Fruit fly (Drosophila melanogaster) whole organism, wandering third instar larva: ENCODE results near the gene hb.

Source experiments
- Abd-B ChIP-seq: fragments of >200 bp; optimal IDR thresholded peaks from 2 replicates; lab custom pipeline; 2017; ENCODE audit warnings: missing biosample characterization, missing genetic modification characterization
- CG32264 ChIP-seq: fragments of 200-800 bp; sonication (Bioruptor generic); optimal IDR thresholded peaks from 2 replicates; lab custom pipeline; 2016; ENCODE audit warnings: missing biosample characterization, missing genetic modification characterization
- CG9705 ChIP-seq: fragments of 200-800 bp; sonication (Bioruptor generic); optimal IDR thresholded peaks from 2 replicates; lab custom pipeline; 2018; ENCODE audit warnings: missing biosample characterization, mild to moderate bottlenecking, missing genetic modification characterization
- Dfd ChIP-seq: fragments of >200 bp; optimal IDR thresholded peaks from 2 replicates; lab custom pipeline; 2017; ENCODE audit warnings: missing biosample characterization, missing genetic modification characterization
- HLH106 ChIP-seq: fragments of 200-800 bp; optimal IDR thresholded peaks from 3 replicates; lab custom pipeline; 2019; ENCODE audit warnings: missing biosample characterization, mild to moderate bottlenecking, missing genetic modification characterization, moderate library complexity
- Hnf4 ChIP-seq: fragments of 200-800 bp; sonication (Bioruptor generic); optimal IDR thresholded peaks from 2 replicates; lab custom pipeline; 2016; ENCODE audit warnings: missing biosample characterization, mild to moderate bottlenecking, missing genetic modification characterization
- Hr78 ChIP-seq: fragments of >200 bp; optimal IDR thresholded peaks from 2 replicates; lab custom pipeline; 2017; ENCODE audit warnings: missing biosample characterization, missing genetic modification characterization
- Hr83 ChIP-seq: fragments of 200-300 bp; sonication (Bioruptor generic); optimal IDR thresholded peaks from 2 replicates; lab custom pipeline; 2016; ENCODE audit warnings: missing biosample characterization, mild to moderate bottlenecking, missing genetic modification characterization, moderate library complexity; ENCODE audit not compliant: poor library complexity, severe bottlenecking
- Jra ChIP-seq: sonication (Bioruptor generic); optimal IDR thresholded peaks from 2 replicates; lab custom pipeline; 2016; ENCODE audit warnings: missing biosample characterization, missing genetic modification characterization
- Myc ChIP-seq: fragments of >200 bp; optimal IDR thresholded peaks from 2 replicates; lab custom pipeline; 2017
- OdsH ChIP-seq: fragments of 200-800 bp; sonication (Bioruptor generic); optimal IDR thresholded peaks from 2 replicates; lab custom pipeline; 2016; ENCODE audit warnings: missing biosample characterization, mild to moderate bottlenecking, missing genetic modification characterization
- Rel ChIP-seq, 2 experiments: fragments of 200-800 bp; sonication (Bioruptor generic) in 1 of 2; optimal IDR thresholded peaks; 2 replicates in 1 of 2; 3 replicates in 1 of 2; lab custom pipeline; 2016 to 2019; ENCODE audit warnings: mild to moderate bottlenecking in 2 of 2, missing biosample characterization in 2 of 2, missing genetic modification characterization in 2 of 2, moderate library complexity in 1 of 2
- Sp1 ChIP-seq: fragments of 200-800 bp; sonication (Bioruptor generic); optimal IDR thresholded peaks from 3 replicates; lab custom pipeline; 2019; ENCODE audit warnings: missing biosample characterization, mild to moderate bottlenecking, missing genetic modification characterization, moderate library complexity
- Vsx2 ChIP-seq: fragments of 200-300, 225-300 bp; sonication (Bioruptor generic); optimal IDR thresholded peaks from 2 replicates; lab custom pipeline; 2018; ENCODE audit warnings: missing biosample characterization, missing genetic modification characterization; ENCODE audit not compliant: partially characterized antibody
- brk ChIP-seq: fragments of 200-800 bp; sonication (Bioruptor generic); optimal IDR thresholded peaks from 2 replicates; lab custom pipeline; 2016; ENCODE audit warnings: missing biosample characterization, mild to moderate bottlenecking, missing genetic modification characterization
- dl ChIP-seq, 2 experiments: fragments of 175-275, 200-275 bp in 1 of 2; fragments of 200-275 bp in 1 of 2; sonication (Bioruptor generic); optimal IDR thresholded peaks; lab custom pipeline; 2018; ENCODE audit warnings: mild to moderate bottlenecking in 2 of 2, missing biosample characterization in 2 of 2, missing genetic modification characterization in 2 of 2, moderate library complexity in 2 of 2; ENCODE audit not compliant: partially characterized antibody in 2 of 2, insufficient read depth in 1 of 2
- dsf ChIP-seq: sonication (Bioruptor generic); optimal IDR thresholded peaks from 2 replicates; lab custom pipeline; 2016; ENCODE audit warnings: missing biosample characterization, missing genetic modification characterization, borderline replicate concordance
- ey ChIP-seq: fragments of 200-800 bp; sonication (Bioruptor generic); optimal IDR thresholded peaks from 2 replicates; lab custom pipeline; 2016; ENCODE audit warnings: missing biosample characterization, missing genetic modification characterization
- foxo ChIP-seq, 2 experiments: fragments of 200-800 bp; sonication (Bioruptor generic); optimal IDR thresholded peaks; 2 replicates in 1 of 2; 3 replicates in 1 of 2; lab custom pipeline; 2016 to 2017; ENCODE audit warnings: missing biosample characterization in 2 of 2, missing genetic modification characterization in 2 of 2
- fru ChIP-seq: fragments of 200-800 bp; sonication (Bioruptor generic); optimal IDR thresholded peaks from 3 replicates; lab custom pipeline; 2016; ENCODE audit warnings: missing biosample characterization, mild to moderate bottlenecking, missing genetic modification characterization
- jim ChIP-seq: fragments of 175-275, 200-325 bp; sonication (Bioruptor generic); optimal IDR thresholded peaks from 2 replicates; lab custom pipeline; 2016; ENCODE audit warnings: missing biosample characterization, mild to moderate bottlenecking, missing genetic modification characterization
- lola ChIP-seq: fragments of >200 bp; optimal IDR thresholded peaks from 2 replicates; lab custom pipeline; 2017; ENCODE audit warnings: missing biosample characterization, missing genetic modification characterization
- psq ChIP-seq: fragments of 200-800 bp; sonication (Bioruptor generic); optimal IDR thresholded peaks from 3 replicates; lab custom pipeline; 2017; ENCODE audit warnings: missing biosample characterization, mild to moderate bottlenecking, missing genetic modification characterization, moderate library complexity
- rgr ChIP-seq: fragments of 200-800 bp; sonication (Bioruptor generic); optimal IDR thresholded peaks from 3 replicates; lab custom pipeline; 2016; ENCODE audit warnings: missing biosample characterization, mild to moderate bottlenecking, missing genetic modification characterization
- sage ChIP-seq: fragments of 200-800 bp; sonication (Bioruptor generic); optimal IDR thresholded peaks from 2 replicates; lab custom pipeline; 2016; ENCODE audit warnings: missing biosample characterization, mild to moderate bottlenecking, missing genetic modification characterization
- usp ChIP-seq: fragments of >200 bp; optimal IDR thresholded peaks from 2 replicates; lab custom pipeline; 2017; ENCODE audit warnings: missing biosample characterization, missing genetic modification characterization
- woc ChIP-seq: sonication (Bioruptor generic); optimal IDR thresholded peaks from 2 replicates; lab custom pipeline; 2016; ENCODE audit warnings: missing biosample characterization, mild to moderate bottlenecking, missing genetic modification characterization

The hb gene

dm6 chr3R:8686446-8686845 is 11.2 kb downstream of the hb start:
- TF ChIP-seq lola (GFP tag; lab: Kevin White, UChicago), result no peak
- TF ChIP-seq Hr83 (GFP tag; lab: Kevin White, UChicago), result no peak
- no peak for TF ChIP-seq Myc (lab: Kevin White, UChicago)
- no peak for TF ChIP-seq Vsx2 (GFP tag; lab: Kevin White, UChicago)
- no peak for TF ChIP-seq OdsH (GFP tag; lab: Kevin White, UChicago)
- TF ChIP-seq Jra (GFP tag; lab: Kevin White, UChicago), result no peak
- no peak for TF ChIP-seq CG32264 (GFP tag; lab: Kevin White, UChicago)
- TF ChIP-seq ey (GFP tag; lab: Kevin White, UChicago), result no peak
- TF ChIP-seq Rel (GFP tag; optimal IDR thresholded peaks at IDR 0.05; lab: Kevin White, UChicago), result no peak
- TF ChIP-seq Rel (tag; optimal IDR thresholded peaks at IDR 0.05; lab: Kevin White, UChicago), result no peak
- no peak for TF ChIP-seq CG9705 (GFP tag; lab: Kevin White, UChicago)
- no peak for TF ChIP-seq fru
- TF ChIP-seq Hr78, result no peak

dm6 chr3R:8684328-8685177 is 13.1 kb downstream of the hb start, which contains the start of gene CG44227:
CG44227 (minus strand) TSS chr3R:8685176.
- TF ChIP-seq usp (GFP tag; lab: Kevin White, UChicago) (no peak), foxo (GFP tag; optimal IDR thresholded peaks at IDR 0.05; lab: Kevin White, UChicago) (no peak)

dm6 chr3R:8683280-8683679 is 14.3 kb downstream of the hb start:
- no peak for TF ChIP-seq brk (GFP tag; lab: Kevin White, UChicago)
- no peak for TF ChIP-seq usp (GFP tag; lab: Kevin White, UChicago)
- TF ChIP-seq woc (GFP tag; lab: Kevin White, UChicago), result no peak
- no peak for TF ChIP-seq psq (GFP tag; lab: Kevin White, UChicago)
- no peak for TF ChIP-seq Sp1 (GFP tag; lab: Kevin White, UChicago)
- TF ChIP-seq sage (GFP tag; lab: Kevin White, UChicago), result no peak
- TF ChIP-seq Rel (GFP tag; optimal IDR thresholded peaks at IDR 0.05; lab: Kevin White, UChicago), result no peak
- TF ChIP-seq Rel (tag; optimal IDR thresholded peaks at IDR 0.05; lab: Kevin White, UChicago), result no peak

dm6 chr3R:8680611-8681010 is 17.0 kb downstream of the hb start:
- no peak for TF ChIP-seq fru
- no peak for TF ChIP-seq Rel (GFP tag; optimal IDR thresholded peaks at IDR 0.05; lab: Kevin White, UChicago)
- no peak for TF ChIP-seq Rel (tag; optimal IDR thresholded peaks at IDR 0.05; lab: Kevin White, UChicago)
- TF ChIP-seq psq (GFP tag; lab: Kevin White, UChicago), result no peak
- no peak for TF ChIP-seq dsf (GFP tag; lab: Kevin White, UChicago)
- no peak for TF ChIP-seq Sp1 (GFP tag; lab: Kevin White, UChicago)
- no peak for TF ChIP-seq usp (GFP tag; lab: Kevin White, UChicago)
- TF ChIP-seq woc (GFP tag; lab: Kevin White, UChicago), result no peak
- no peak for TF ChIP-seq dl (GFP tag; optimal IDR thresholded peaks at IDR 0.05; lab: Kevin White, UChicago; ENCODE audit: insufficient read depth in 1 of 2, partially characterized antibody in 2 of 2)
- TF ChIP-seq Hnf4 (GFP tag; lab: Kevin White, UChicago), result no peak
- no peak for TF ChIP-seq Jra (GFP tag; lab: Kevin White, UChicago)
- TF ChIP-seq Vsx2 (GFP tag; lab: Kevin White, UChicago), result no peak
- TF ChIP-seq Hr78, result no peak
- no peak for TF ChIP-seq lola (GFP tag; lab: Kevin White, UChicago)
- TF ChIP-seq HLH106 (tag; lab: Kevin White, UChicago), result no peak
- no peak for TF ChIP-seq Hr83 (GFP tag; lab: Kevin White, UChicago)
- no peak for TF ChIP-seq Dfd

- TF ChIP-seq rgr (GFP tag; lab: Kevin White, UChicago), result no peak
- TF ChIP-seq ey (GFP tag; lab: Kevin White, UChicago), result no peak
- TF ChIP-seq jim (GFP tag; lab: Kevin White, UChicago), result no peak
- no peak for TF ChIP-seq woc (GFP tag; lab: Kevin White, UChicago)
- TF ChIP-seq Dfd, result no peak
- no peak for TF ChIP-seq Abd-B (GFP tag; lab: Kevin White, UChicago)
- no peak for TF ChIP-seq foxo (GFP tag; optimal IDR thresholded peaks at IDR 0.05; lab: Kevin White, UChicago)
- no peak for TF ChIP-seq HLH106 (tag; lab: Kevin White, UChicago)
- no peak for TF ChIP-seq Sp1 (GFP tag; lab: Kevin White, UChicago)
- no peak for TF ChIP-seq Myc (lab: Kevin White, UChicago)
- TF ChIP-seq Hr83 (GFP tag; lab: Kevin White, UChicago), result no peak
Measured at dm6 chr3R:8679934-8680333, 17.7 kb downstream of the hb start, which contains the start of gene CG33325. CG33325 (minus strand) TSS chr3R:8680034.
